Fruit fly (Drosophila melanogaster) whole organism, embryonic: ENCODE measurements around the gene XRCC1.

Source experiments
- Blimp-1 ChIP-seq: fragments of 200-800 bp; sonication (Bioruptor generic); optimal IDR thresholded peaks from 3 replicates; lab custom pipeline; 2018; ENCODE audit warnings: missing biosample characterization, missing genetic modification characterization, mild to moderate bottlenecking, moderate library complexity, missing genetic modification reagents
- CG10274 ChIP-seq: fragments of 200-800 bp; sonication (Bioruptor generic); optimal IDR thresholded peaks from 3 replicates; lab custom pipeline; 2017; ENCODE audit warnings: missing biosample characterization, mild to moderate bottlenecking, missing genetic modification characterization
- CG10979 ChIP-seq: fragments of 200-800 bp; sonication (Bioruptor generic); optimal IDR thresholded peaks from 2 replicates; lab custom pipeline; 2018; ENCODE audit warnings: missing biosample characterization, mild to moderate bottlenecking, missing genetic modification characterization, moderate library complexity
- CG12769 ChIP-seq: fragments of 200-800 bp; sonication (Bioruptor generic); optimal IDR thresholded peaks from 2 replicates; lab custom pipeline; 2019; ENCODE audit warnings: missing biosample characterization, mild to moderate bottlenecking, missing genetic modification characterization, moderate library complexity
- CG13424 ChIP-seq: fragments of 200-800 bp; sonication (Bioruptor generic); optimal IDR thresholded peaks from 2 replicates; lab custom pipeline; 2019; ENCODE audit warnings: missing biosample characterization, mild to moderate bottlenecking, missing genetic modification characterization, moderate library complexity
- CG14441 ChIP-seq: fragments of 200-800 bp; sonication (Bioruptor generic); IDR thresholded peaks from 2 replicates; pipeline ENCODE4 v1.3.6; 2022; ENCODE audit warnings: missing biosample characterization, missing genetic modification characterization
- CG14667 ChIP-seq: fragments of 200-800 bp; sonication (Bioruptor generic); IDR thresholded peaks from 2 replicates; pipeline ENCODE4 v1.3.6; 2022; ENCODE audit warnings: missing biosample characterization, missing genetic modification characterization
- CG1647 ChIP-seq: fragments of 200-800 bp; sonication (Bioruptor generic); optimal IDR thresholded peaks from 3 replicates; lab custom pipeline; 2016; ENCODE audit warnings: missing biosample characterization, missing genetic modification characterization
- CG17361 ChIP-seq: fragments of 200-800 bp; sonication (Bioruptor generic); IDR thresholded peaks from 3 replicates; pipeline ENCODE4 v1.3.6; 2022; ENCODE audit warnings: missing biosample characterization, missing genetic modification characterization
- CG18011 ChIP-seq: fragments of 200-800 bp; sonication (Bioruptor generic); optimal IDR thresholded peaks from 2 replicates; lab custom pipeline; 2017; ENCODE audit warnings: missing biosample characterization, missing genetic modification characterization, mild to moderate bottlenecking, moderate library complexity, missing genotype
- CG32767 ChIP-seq: fragments of 200-800 bp; sonication (Bioruptor generic); IDR thresholded peaks from 2 replicates; pipeline ENCODE4 v1.3.6; 2022; ENCODE audit warnings: missing biosample characterization, missing genetic modification characterization
- CG3281 ChIP-seq: fragments of 200-800 bp; sonication (Bioruptor generic); optimal IDR thresholded peaks from 3 replicates; lab custom pipeline; 2017; ENCODE audit warnings: missing biosample characterization, mild to moderate bottlenecking, missing genetic modification characterization
- CG33213 ChIP-seq: fragments of 200-800 bp; sonication (Bioruptor generic); optimal IDR thresholded peaks from 3 replicates; lab custom pipeline; 2016; ENCODE audit warnings: missing biosample characterization, missing genetic modification characterization
- CG33557 ChIP-seq: fragments of 200-800 bp; sonication (Bioruptor generic); optimal IDR thresholded peaks from 2 replicates; lab custom pipeline; 2019; ENCODE audit warnings: missing biosample characterization, mild to moderate bottlenecking, missing genetic modification characterization, moderate library complexity
- CG3838 ChIP-seq: fragments of 200-800 bp; sonication (Bioruptor generic); optimal IDR thresholded peaks from 3 replicates; lab custom pipeline; 2016; ENCODE audit warnings: missing biosample characterization, missing genetic modification characterization
- CG6175 ChIP-seq: fragments of 200-800 bp; sonication (Bioruptor generic); IDR thresholded peaks from 3 replicates; pipeline ENCODE4 v1.3.6; 2022; ENCODE audit warnings: missing biosample characterization, missing genetic modification characterization
- CG7987 ChIP-seq: fragments of 200-800 bp; sonication (Bioruptor generic); optimal IDR thresholded peaks from 2 replicates; lab custom pipeline; 2018; ENCODE audit warnings: missing biosample characterization, mild to moderate bottlenecking, missing genetic modification characterization, moderate library complexity
- CG8765 ChIP-seq: fragments of 200-800 bp; sonication (Bioruptor generic); IDR thresholded peaks from 2 replicates; pipeline ENCODE4 v1.3.6; 2022; ENCODE audit warnings: missing biosample characterization, missing genetic modification characterization
- CG9215 ChIP-seq: fragments of 200-800 bp; sonication (Bioruptor generic); IDR thresholded peaks from 2 replicates; pipeline ENCODE4 v1.3.6; 2022; ENCODE audit warnings: missing biosample characterization, missing genetic modification characterization
- CoRest ChIP-seq: fragments of 200-800 bp; sonication (Bioruptor generic); optimal IDR thresholded peaks from 3 replicates; lab custom pipeline; 2018; ENCODE audit warnings: missing biosample characterization, mild to moderate bottlenecking, missing genetic modification characterization, moderate library complexity
- Dad ChIP-seq: fragments of 200-800 bp; sonication (Bioruptor generic); optimal IDR thresholded peaks from 3 replicates; lab custom pipeline; 2016; ENCODE audit warnings: missing biosample characterization, missing genetic modification characterization
- Fer2 ChIP-seq: fragments of 200-800 bp; sonication (Bioruptor generic); optimal IDR thresholded peaks from 2 replicates; lab custom pipeline; 2018; ENCODE audit warnings: missing biosample characterization, mild to moderate bottlenecking, missing genetic modification characterization, moderate library complexity
- Gsc ChIP-seq: fragments of 200-800 bp; sonication (Bioruptor generic); IDR thresholded peaks from 2 replicates; pipeline ENCODE4 v1.3.6; 2022; ENCODE audit warnings: missing biosample characterization, missing genetic modification characterization
- Gug ChIP-seq: fragments of 200-800 bp; sonication (Bioruptor generic); IDR thresholded peaks from 4 replicates; pipeline ENCODE4 v1.3.6; 2022; ENCODE audit warnings: missing biosample characterization, missing genetic modification characterization
- H15 ChIP-seq: fragments of 200-800 bp; sonication (Bioruptor generic); IDR thresholded peaks from 3 replicates; pipeline ENCODE4 v1.3.6; 2022; ENCODE audit warnings: missing biosample characterization, missing genetic modification characterization
- H2.0 ChIP-seq: fragments of 200-800 bp; sonication (Bioruptor generic); IDR thresholded peaks from 2 replicates; pipeline ENCODE4 v1.3.6; 2022; ENCODE audit warnings: missing biosample characterization, missing genetic modification characterization
- Hr3 ChIP-seq: fragments of 200-800 bp; sonication (Bioruptor generic); optimal IDR thresholded peaks from 3 replicates; lab custom pipeline; 2016; ENCODE audit warnings: missing biosample characterization, missing genetic modification characterization
- NFAT ChIP-seq: fragments of 200-800 bp; sonication (Bioruptor generic); IDR thresholded peaks from 2 replicates; pipeline ENCODE4 v1.3.6; 2022; ENCODE audit warnings: missing biosample characterization, missing genetic modification characterization
- Oli ChIP-seq: fragments of 200-800 bp; sonication (Bioruptor generic); optimal IDR thresholded peaks from 2 replicates; lab custom pipeline; 2018; ENCODE audit warnings: missing biosample characterization, mild to moderate bottlenecking, missing genetic modification characterization, moderate library complexity
- Optix ChIP-seq: fragments of 200-800 bp; sonication (Bioruptor generic); IDR thresholded peaks from 3 replicates; pipeline ENCODE4 v1.3.6; 2022; ENCODE audit warnings: missing biosample characterization, missing genetic modification characterization
- Pdp1 ChIP-seq, 2 experiments: fragments of 200-800 bp; sonication (Bioruptor generic); optimal IDR thresholded peaks; 3 replicates each; lab custom pipeline; 2016; ENCODE audit warnings: missing biosample characterization in 2 of 2, missing genetic modification characterization in 2 of 2, mild to moderate bottlenecking in 1 of 2, moderate library complexity in 1 of 2
- Ptx1 ChIP-seq: fragments of 200-800 bp; sonication (Bioruptor generic); IDR thresholded peaks from 2 replicates; pipeline ENCODE4 v1.3.6; 2022; ENCODE audit warnings: missing biosample characterization, missing genetic modification characterization
- ase ChIP-seq: fragments of 200-800 bp; sonication (Bioruptor generic); IDR thresholded peaks from 3 replicates; pipeline ENCODE4 v1.3.6; 2022; ENCODE audit warnings: missing biosample characterization, missing genetic modification characterization
- bbx ChIP-seq: fragments of 200-800 bp; sonication (Bioruptor generic); IDR thresholded peaks from 2 replicates; pipeline ENCODE4 v1.3.6; 2022; ENCODE audit warnings: missing biosample characterization, missing genetic modification characterization; ENCODE audit not compliant: partially characterized antibody
- caup ChIP-seq: fragments of 200-800 bp; sonication (Bioruptor generic); optimal IDR thresholded peaks from 3 replicates; lab custom pipeline; 2017; ENCODE audit warnings: missing biosample characterization, mild to moderate bottlenecking, missing genetic modification characterization, moderate library complexity; ENCODE audit not compliant: severe bottlenecking
- crol ChIP-seq: fragments of 200-800 bp; sonication (Bioruptor generic); IDR thresholded peaks from 2 replicates; pipeline ENCODE4 v1.3.6; 2022; ENCODE audit warnings: missing biosample characterization, missing genetic modification characterization
- dm ChIP-seq: fragments of 200-800 bp; sonication (Bioruptor generic); optimal IDR thresholded peaks from 3 replicates; lab custom pipeline; 2016; ENCODE audit warnings: missing biosample characterization, missing genetic modification characterization
- ewg ChIP-seq: fragments of 200-800 bp; sonication (Bioruptor generic); optimal IDR thresholded peaks from 3 replicates; lab custom pipeline; 2017; ENCODE audit warnings: mild to moderate bottlenecking, missing biosample characterization, missing genetic modification reagents, missing genetic modification characterization
- jumu ChIP-seq: fragments of 200-800 bp; sonication (Bioruptor generic); optimal IDR thresholded peaks from 3 replicates; lab custom pipeline; 2016; ENCODE audit warnings: missing biosample characterization, missing genetic modification characterization
- kay ChIP-seq: fragments of 200-800 bp; sonication (Bioruptor generic); optimal IDR thresholded peaks from 2 replicates; lab custom pipeline; 2016; ENCODE audit warnings: missing biosample characterization, missing genetic modification characterization
- ken ChIP-seq: fragments of 200-800 bp; sonication (Bioruptor generic); IDR thresholded peaks from 3 replicates; pipeline ENCODE4 v1.3.6; 2022; ENCODE audit warnings: missing biosample characterization, missing genetic modification characterization
- klu ChIP-seq: fragments of 200-800 bp; sonication (Bioruptor generic); IDR thresholded peaks from 2 replicates; pipeline ENCODE4 v1.3.6; 2022; ENCODE audit warnings: missing biosample characterization, missing genetic modification characterization
- lmd ChIP-seq: fragments of 200-800 bp; sonication (Bioruptor generic); IDR thresholded peaks from 2 replicates; pipeline ENCODE4 v1.3.6; 2022; ENCODE audit warnings: missing biosample characterization, missing genetic modification characterization
- sisA ChIP-seq: fragments of 200-800 bp; sonication (Bioruptor generic); IDR thresholded peaks from 2 replicates; pipeline ENCODE4 v1.3.6; 2022; ENCODE audit warnings: missing biosample characterization, missing genetic modification characterization
- ttk ChIP-seq: fragments of 200-800 bp; sonication (Bioruptor generic); IDR thresholded peaks from 2 replicates; pipeline ENCODE4 v2.1.2; 2022; ENCODE audit warnings: missing biosample characterization, missing genetic modification characterization
- tx ChIP-seq: fragments of 200-800 bp; sonication (Bioruptor generic); optimal IDR thresholded peaks from 2 replicates; lab custom pipeline; 2016; ENCODE audit warnings: missing biosample characterization, missing genetic modification characterization
- unpg ChIP-seq: fragments of 200-800 bp; sonication (Bioruptor generic); optimal IDR thresholded peaks from 3 replicates; lab custom pipeline; 2018; ENCODE audit warnings: missing biosample characterization, mild to moderate bottlenecking, missing genetic modification characterization, moderate library complexity
- z ChIP-seq: fragments of 200-800 bp; sonication (Bioruptor generic); IDR thresholded peaks from 3 replicates; pipeline ENCODE4 v1.3.6; 2022; ENCODE audit warnings: missing biosample characterization, missing genetic modification characterization
- zf30C ChIP-seq: fragments of 200-800 bp; sonication (Bioruptor generic); optimal IDR thresholded peaks from 3 replicates; lab custom pipeline; 2018; ENCODE audit warnings: missing biosample characterization, mild to moderate bottlenecking, missing genetic modification characterization

XRCC1 gene

dm6 chrX:5349899-5350575, 20.4 kb downstream of the XRCC1 start (continued):
- peak; percentile 21; the same call in 1 of the 2 replicates for TF ChIP-seq H2.0 (GFP tag; lab: Robert Waterston, UW)
- peak; percentile 48 for TF ChIP-seq lmd (GFP tag; lab: Robert Waterston, UW)
- TF ChIP-seq Hr3 (GFP tag; lab: Kevin White, UChicago) = no peak
- TF ChIP-seq CG10274 (GFP tag; lab: Kevin White, UChicago) = no peak
- TF ChIP-seq ewg = peak; percentile 13
- TF ChIP-seq Pdp1 (GFP tag; optimal IDR thresholded peaks at IDR 0.05; lab: Kevin White, UChicago) = no peak
- TF ChIP-seq caup = no peak
- 0 out of 2 replicates have a peak, but pooled peaks have one; percentile 24 for TF ChIP-seq Gsc (GFP tag; lab: Robert Waterston, UW)
- 0 out of 2 replicates have a peak, but pooled peaks have one; percentile 15 for TF ChIP-seq CG9215
- peak; percentile 41; the same call in 1 of the 4 replicates for TF ChIP-seq Gug (GFP tag; lab: Robert Waterston, UW)
- no peak for TF ChIP-seq CG3838 (GFP tag; lab: Kevin White, UChicago)
- TF ChIP-seq CG6175 (GFP tag; lab: Robert Waterston, UW) = no peak
- TF ChIP-seq z = no peak
- TF ChIP-seq CG13424 (tag; lab: Kevin White, UChicago) = peak; percentile 18
- TF ChIP-seq zf30C (GFP tag; lab: Kevin White, UChicago) = no peak
- TF ChIP-seq unpg = peak; percentile 28
- no peak for TF ChIP-seq bbx (GFP tag; lab: Robert Waterston, UW)
- TF ChIP-seq CG17361 = no peak
- TF ChIP-seq CG7987 (GFP tag; lab: Kevin White, UChicago) = no peak
- no peak for TF ChIP-seq Dad (GFP tag; lab: Kevin White, UChicago)
- no peak for TF ChIP-seq NFAT (GFP tag; lab: Robert Waterston, UW)
- no peak for TF ChIP-seq CG3281 (GFP tag; lab: Kevin White, UChicago)
- TF ChIP-seq CG33213 (GFP tag; lab: Kevin White, UChicago) = no peak
- TF ChIP-seq jumu = no peak
- no peak for TF ChIP-seq CG18011 (GFP tag; lab: Kevin White, UChicago)
- 0 out of 2 replicates have a peak, but pooled peaks have one; percentile 22 for TF ChIP-seq CG14441
- TF ChIP-seq CG33557 (GFP tag; lab: Kevin White, UChicago) = no peak
- peak; percentile 17 for TF ChIP-seq CG10979 (tag; lab: Kevin White, UChicago)
- peak; percentile 43; the same call in 1 of the 2 replicates for TF ChIP-seq Ptx1
- 0 out of 2 replicates have a peak, but pooled peaks have one; percentile 23 for TF ChIP-seq klu
- TF ChIP-seq ttk = 0 out of 2 replicates have a peak, but pooled peaks have one; percentile 28
- 0 out of 2 replicates have a peak, but pooled peaks have one; percentile 13 for TF ChIP-seq CG14667 (GFP tag; lab: Robert Waterston, UW)
- no peak for TF ChIP-seq Fer2
- TF ChIP-seq ase (GFP tag; lab: Robert Waterston, UW) = peak; percentile 53; the same call in 1 of the 3 replicates
- no peak for TF ChIP-seq CG1647 (GFP tag; lab: Kevin White, UChicago)
- peak; percentile 6 for TF ChIP-seq CoRest (tag; lab: Kevin White, UChicago)
- peak; percentile 21 for TF ChIP-seq Oli
- TF ChIP-seq CG8765 (GFP tag; lab: Robert Waterston, UW) = no peak
- 0 out of 3 replicates have a peak, but pooled peaks have one; percentile 29 for TF ChIP-seq ken
- 0 out of 3 replicates have a peak, but pooled peaks have one; percentile 17 for TF ChIP-seq Optix (GFP tag; lab: Robert Waterston, UW)
- TF ChIP-seq CG32767 (GFP tag; lab: Robert Waterston, UW) = 0 out of 2 replicates have a peak, but pooled peaks have one; percentile 24
- TF ChIP-seq CG12769 (tag; lab: Kevin White, UChicago) = peak; percentile 51
- TF ChIP-seq H15 = peak; percentile 42; the same call in 1 of the 3 replicates
- no peak for TF ChIP-seq tx (GFP tag; lab: Kevin White, UChicago)
- no peak for TF ChIP-seq dm (GFP tag; lab: Kevin White, UChicago)
- TF ChIP-seq sisA = peak; percentile 63
- peak; percentile 50; the same call in 1 of the 2 replicates for TF ChIP-seq crol (GFP tag; lab: Robert Waterston, UW)
- no peak for TF ChIP-seq kay (GFP tag; lab: Kevin White, UChicago)
- TF ChIP-seq Blimp-1 (GFP tag; lab: Kevin White, UChicago) = peak; percentile 48
